Worm (Caenorhabditis elegans) whole organism, L3 larva: Measurements from ENCODE around the gene F49C12.5.
A peak's percentile ranks its signal among the peaks of the same experiment; 100 is the strongest.

ENCODE experiments used
- R02D3.7 ChIP-seq: fragments of 150-350 bp; optimal IDR thresholded peaks from 2 replicates; lab custom pipeline; 2014; ENCODE audit warnings: missing biosample characterization, missing genetic modification characterization
- ZK546.5 ChIP-seq: sonication (generic microtip); optimal IDR thresholded peaks from 2 replicates; lab custom pipeline; 2017; ENCODE audit warnings: missing biosample characterization, missing genetic modification characterization
- aly-2 ChIP-seq: fragments of 150-350 bp; optimal IDR thresholded peaks from 2 replicates; lab custom pipeline; 2014; ENCODE audit warnings: missing biosample characterization, missing genetic modification characterization
- ceh-16 ChIP-seq: sonication (generic microtip); optimal IDR thresholded peaks from 2 replicates; lab custom pipeline; 2017; ENCODE audit warnings: missing biosample characterization, missing genetic modification characterization
- ceh-28 ChIP-seq: fragments of 150-350 bp; optimal IDR thresholded peaks from 2 replicates; lab custom pipeline; 2014; ENCODE audit warnings: missing biosample characterization, missing genetic modification reagents, missing genetic modification characterization
- ceh-9 ChIP-seq: sonication (generic microtip); optimal IDR thresholded peaks from 2 replicates; lab custom pipeline; 2018; ENCODE audit warnings: missing biosample characterization, missing genetic modification characterization
- elt-1 ChIP-seq: fragments of 150-350 bp; optimal IDR thresholded peaks from 2 replicates; lab custom pipeline; 2014; ENCODE audit warnings: missing biosample characterization, missing genetic modification characterization
- elt-2 ChIP-seq: sonication (generic microtip); optimal IDR thresholded peaks from 2 replicates; lab custom pipeline; 2016; ENCODE audit warnings: missing genetic modification reagents, mild to moderate bottlenecking, missing genetic modification characterization, missing compliant biosample characterization
- elt-3 ChIP-seq, 3 experiments: fragments of 150-350 bp in 1 of 3; sonication (generic microtip) in 2 of 3; optimal IDR thresholded peaks; 2 replicates in 2 of 3; 4 replicates in 1 of 3; lab custom pipeline; 2014 to 2017; ENCODE audit warnings: missing biosample characterization in 3 of 3, missing genetic modification characterization in 3 of 3
- eor-1 ChIP-seq, 2 experiments: fragments of 150-350 bp; optimal IDR thresholded peaks; 2 replicates each; lab custom pipeline; 2014 to 2018; ENCODE audit warnings: missing biosample characterization in 2 of 2, missing genetic modification characterization in 2 of 2
- fkh-10 ChIP-seq: sonication (generic microtip); optimal IDR thresholded peaks from 2 replicates; lab custom pipeline; 2017; ENCODE audit warnings: missing biosample characterization, missing genetic modification reagents, missing genetic modification characterization
- fos-1 ChIP-seq: fragments of 150-350 bp; optimal IDR thresholded peaks from 2 replicates; lab custom pipeline; 2014; ENCODE audit warnings: missing biosample characterization, missing genetic modification characterization
- hmg-11 ChIP-seq: sonication (generic microtip); optimal IDR thresholded peaks from 2 replicates; lab custom pipeline; 2016; ENCODE audit warnings: missing genetic modification characterization, missing compliant biosample characterization
- jun-1 ChIP-seq: fragments of 150-350 bp; optimal IDR thresholded peaks from 2 replicates; lab custom pipeline; 2014; ENCODE audit warnings: missing biosample characterization, missing genetic modification reagents, missing genetic modification characterization
- lin-15B ChIP-seq: fragments of 150-350 bp; optimal IDR thresholded peaks from 2 replicates; lab custom pipeline; 2014; ENCODE audit warnings: missing biosample characterization, missing genetic modification characterization
- lin-39 ChIP-seq: fragments of 150-350 bp; optimal IDR thresholded peaks from 2 replicates; lab custom pipeline; 2018; ENCODE audit warnings: missing biosample characterization, missing genetic modification reagents, missing genetic modification characterization
- mdl-1 ChIP-seq: fragments of 150-350 bp; optimal IDR thresholded peaks from 2 replicates; lab custom pipeline; 2014; ENCODE audit warnings: missing biosample characterization, missing genetic modification characterization
- mml-1 ChIP-seq: fragments of 150-350 bp; sonication (generic microtip); optimal IDR thresholded peaks from 3 replicates; lab custom pipeline; 2014; ENCODE audit warnings: missing biosample characterization, missing genetic modification characterization
- nhr-11 ChIP-seq: fragments of 150-350 bp; optimal IDR thresholded peaks from 2 replicates; lab custom pipeline; 2014; ENCODE audit warnings: missing biosample characterization, missing genetic modification characterization
- nhr-12 ChIP-seq: fragments of 150-350 bp; optimal IDR thresholded peaks from 2 replicates; lab custom pipeline; 2014; ENCODE audit warnings: missing biosample characterization, missing genetic modification characterization
- nhr-25 ChIP-seq: sonication (generic microtip); optimal IDR thresholded peaks from 2 replicates; lab custom pipeline; 2017; ENCODE audit warnings: missing biosample characterization, missing genetic modification characterization
- nhr-43 ChIP-seq: sonication (generic microtip); optimal IDR thresholded peaks from 2 replicates; lab custom pipeline; 2016; ENCODE audit warnings: mild to moderate bottlenecking, missing genetic modification characterization, missing compliant biosample characterization; ENCODE audit not compliant: poor library complexity, severe bottlenecking
- pha-4 ChIP-seq: fragments of 150-350 bp; optimal IDR thresholded peaks from 2 replicates; lab custom pipeline; 2014; ENCODE audit warnings: missing biosample characterization, missing genetic modification reagents, missing genetic modification characterization
- ztf-4 ChIP-seq: fragments of 150-350 bp; optimal IDR thresholded peaks from 2 replicates; lab custom pipeline; 2014; ENCODE audit warnings: missing biosample characterization, missing genetic modification characterization

The F49C12.5 gene

DNA sequence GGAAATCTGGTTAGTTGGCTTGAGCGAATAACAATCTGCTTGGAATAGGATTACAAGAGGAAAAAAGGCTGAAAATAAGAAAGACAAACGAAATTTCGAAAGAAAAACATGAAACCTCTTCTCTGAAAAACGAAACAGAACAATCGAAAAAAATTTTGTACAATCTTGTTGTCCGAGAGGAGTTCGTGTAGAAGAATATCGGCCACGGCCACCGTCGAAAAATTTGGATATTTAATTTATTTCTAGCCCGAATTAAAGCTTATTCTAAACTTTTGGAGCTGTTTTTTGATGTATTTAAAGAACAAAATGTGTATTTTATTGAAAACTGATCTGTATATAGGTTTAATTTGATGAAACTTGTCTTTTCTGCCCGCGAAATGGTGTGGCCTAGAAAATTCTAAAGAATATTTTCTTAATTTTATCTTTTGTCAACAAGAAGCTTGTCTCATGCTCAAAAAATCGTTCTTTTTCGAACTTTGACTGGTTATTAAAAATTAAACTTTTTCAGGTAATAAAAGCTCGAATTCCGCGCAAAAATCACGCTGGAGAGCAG is 31.9 kb downstream of the F49C12.5 start, which contains the start of gene T20D3.5:
Gene T20D3.5 (plus strand): TSS at position 503 of the 553 bp plus-strand sequence.
- TF ChIP-seq elt-3 (tag; optimal IDR thresholded peaks at IDR 0.05; lab: Kevin White, UChicago): no peak
- TF ChIP-seq fkh-10 (GFP tag; lab: Kevin White, UChicago): no peak
- no peak for TF ChIP-seq jun-1 (tag; lab: Kevin White, UChicago)
- TF ChIP-seq R02D3.7: no peak
- no peak for TF ChIP-seq fos-1 (tag; lab: Kevin White, UChicago)
- no peak for TF ChIP-seq nhr-12 (tag; lab: Kevin White, UChicago)
- no peak for TF ChIP-seq nhr-43 (tag; lab: Kevin White, UChicago)
- no peak for TF ChIP-seq pha-4 (tag; lab: Kevin White, UChicago)
- no peak for TF ChIP-seq ztf-4
- TF ChIP-seq lin-15B (tag; lab: Kevin White, UChicago): no peak
- no peak for TF ChIP-seq ZK546.5 (tag; lab: Kevin White, UChicago)
- no peak for TF ChIP-seq mdl-1
- TF ChIP-seq hmg-11 (tag; lab: Kevin White, UChicago): no peak
- no peak for TF ChIP-seq mml-1 (tag; lab: Kevin White, UChicago)

DNA sequence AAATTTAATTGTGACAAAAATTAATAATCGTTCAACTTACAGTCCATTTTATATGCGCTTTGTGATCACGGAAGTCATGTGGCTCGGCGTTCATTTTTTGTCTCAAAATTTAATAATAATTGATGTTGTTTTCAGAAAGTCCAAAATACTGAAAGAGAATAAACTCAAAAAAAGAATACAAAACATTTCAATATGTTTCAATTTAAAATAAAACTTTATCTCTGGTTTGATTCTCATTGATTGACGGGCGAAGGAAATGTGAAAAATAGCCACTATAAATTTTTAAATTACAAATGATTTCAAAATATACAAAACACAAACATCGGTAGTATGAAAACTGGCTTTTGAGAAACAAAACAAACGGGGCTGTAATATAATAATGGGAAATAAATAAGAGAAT is 34.5 kb downstream of the F49C12.5 start, which contains the start of gene T20D3.6:
Gene T20D3.6 (minus strand): TSS at position 101 of the 400 bp plus-strand sequence.
- TF ChIP-seq ztf-4 (no peak), nhr-25 (tag; lab: Kevin White, UChicago) (no peak), lin-39 (tag; lab: Kevin White, UChicago) (no peak), eor-1 (tag; optimal IDR thresholded peaks at IDR 0.05; lab: Kevin White, UChicago) (no peak), mdl-1 (no peak)

DNA sequence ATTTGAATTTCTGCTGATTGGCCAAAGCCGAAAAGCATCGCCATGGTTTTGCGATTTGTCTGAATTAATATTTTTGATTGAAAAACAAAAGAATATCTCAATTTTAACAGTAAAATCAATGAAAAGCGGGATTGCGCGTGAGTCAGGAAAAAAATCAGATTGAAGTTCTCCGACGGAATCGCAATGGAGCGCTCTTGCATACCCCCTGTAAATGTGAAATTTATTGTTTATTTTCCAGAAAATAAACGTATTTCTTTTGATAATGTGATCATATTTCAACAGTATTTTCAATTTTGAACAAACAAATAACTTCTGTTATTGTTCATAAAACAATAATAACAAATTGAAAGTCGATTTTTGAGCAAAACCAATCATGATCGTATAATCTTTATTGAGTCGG is 36.9 kb downstream of the F49C12.5 start, which contains the start of gene vps-26:
Gene vps-26 (minus strand): TSS at position 200 of the 400 bp plus-strand sequence.
- TF ChIP-seq eor-1 (tag; optimal IDR thresholded peaks at IDR 0.05; lab: Kevin White, UChicago): no peak
- no peak for TF ChIP-seq ceh-16 (tag; lab: Kevin White, UChicago)
- peak; percentile 10 for TF ChIP-seq elt-2 (tag; lab: Kevin White, UChicago)
- peak; percentile 35 for TF ChIP-seq hmg-11 (tag; lab: Kevin White, UChicago)
- peak; percentile 36 for TF ChIP-seq lin-15B (tag; lab: Kevin White, UChicago)
- peak; percentile 81 for TF ChIP-seq pha-4 (tag; lab: Kevin White, UChicago)

DNA sequence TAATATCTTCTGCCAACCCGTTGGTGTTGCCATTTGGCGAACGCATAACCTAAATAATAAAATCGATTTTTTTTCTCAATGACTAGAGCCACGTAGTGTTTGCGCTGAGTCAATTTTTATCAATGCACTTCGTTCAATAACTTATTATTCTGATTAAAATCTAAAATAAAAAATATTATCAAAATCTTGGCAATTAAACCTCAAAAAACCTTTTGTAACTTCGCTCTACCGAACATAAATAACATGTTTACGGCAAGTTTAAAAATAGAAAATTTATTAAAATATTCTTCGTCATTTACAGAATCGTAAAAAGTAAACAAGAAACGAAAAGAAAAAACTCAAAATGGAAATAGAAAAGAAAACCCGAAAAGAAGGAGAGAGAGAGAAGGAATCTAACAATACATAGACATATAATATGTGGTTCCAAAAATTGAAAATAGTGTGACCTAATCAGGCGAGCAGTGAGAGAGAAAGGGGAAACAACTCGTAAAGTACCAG is 38.4 kb downstream of the F49C12.5 start, which contains the start of gene pigc-1:
Gene pigc-1 (minus strand): TSS at position 51 of the 498 bp plus-strand sequence.
- TF ChIP-seq pha-4 (tag; lab: Kevin White, UChicago): peak; percentile 80
- no peak for TF ChIP-seq ceh-28 (tag; lab: Kevin White, UChicago)
- TF ChIP-seq, all 47 proteins: peak for 1

DNA sequence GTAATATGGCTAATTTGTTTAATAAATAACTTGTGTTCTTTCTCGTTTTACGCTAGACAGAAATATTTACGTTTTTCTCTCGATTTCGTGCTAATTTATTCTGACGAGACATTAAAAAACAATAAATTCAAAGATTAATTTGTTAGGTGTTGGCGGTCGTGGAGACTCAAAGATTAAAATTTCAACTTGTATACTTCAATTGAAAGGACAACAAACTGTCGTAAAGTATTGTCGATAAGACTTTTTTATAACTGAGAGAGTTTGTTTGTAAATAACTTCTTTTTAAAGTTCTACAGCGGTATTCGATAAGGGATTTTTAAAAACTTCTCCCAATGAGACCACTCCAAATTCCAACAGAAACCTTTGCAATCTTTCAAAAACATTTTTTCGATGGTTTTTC is 49.0 kb downstream of the F49C12.5 start:
- TF ChIP-seq nhr-11 (tag; lab: Kevin White, UChicago) (no peak), ceh-28 (tag; lab: Kevin White, UChicago) (no peak), ceh-9 (tag; lab: Kevin White, UChicago) (no peak), R02D3.7 (no peak), elt-1 (no peak), lin-15B (tag; lab: Kevin White, UChicago) (no peak), aly-2 (tag; lab: Kevin White, UChicago) (no peak)
